Fruit fly (Drosophila melanogaster) whole organism, embryonic: ENCODE measurements around the gene AnxB9.

Source experiments
- CG10147 ChIP-seq: fragments of 200-800 bp; sonication (Bioruptor generic); optimal IDR thresholded peaks from 2 replicates; lab custom pipeline; 2019; ENCODE audit warnings: missing biosample characterization, mild to moderate bottlenecking, missing genetic modification characterization, moderate library complexity
- CG10274 ChIP-seq: fragments of 200-800 bp; sonication (Bioruptor generic); optimal IDR thresholded peaks from 3 replicates; lab custom pipeline; 2017; ENCODE audit warnings: missing biosample characterization, mild to moderate bottlenecking, missing genetic modification characterization
- CG11247 ChIP-seq: fragments of 200-800 bp; sonication (Bioruptor generic); IDR thresholded peaks from 2 replicates; pipeline ENCODE4 v1.3.6; 2022; ENCODE audit warnings: missing biosample characterization, missing genetic modification characterization
- CG12659 ChIP-seq: fragments of 200-800 bp; sonication (Bioruptor generic); optimal IDR thresholded peaks from 3 replicates; lab custom pipeline; 2017; ENCODE audit warnings: mild to moderate bottlenecking, missing biosample characterization, missing genetic modification reagents, missing genetic modification characterization
- CG12942 ChIP-seq: fragments of 200-800 bp; sonication (Bioruptor generic); optimal IDR thresholded peaks from 3 replicates; lab custom pipeline; 2016; ENCODE audit warnings: missing biosample characterization, missing genetic modification characterization
- CG14441 ChIP-seq: fragments of 200-800 bp; sonication (Bioruptor generic); IDR thresholded peaks from 2 replicates; pipeline ENCODE4 v1.3.6; 2022; ENCODE audit warnings: missing biosample characterization, missing genetic modification characterization
- CG17359 ChIP-seq: fragments of 200-800 bp; sonication (Bioruptor generic); optimal IDR thresholded peaks from 3 replicates; lab custom pipeline; 2018; ENCODE audit warnings: missing biosample characterization, mild to moderate bottlenecking, missing genetic modification characterization, moderate library complexity
- CG18619 ChIP-seq: fragments of 200-800 bp; sonication (Bioruptor generic); optimal IDR thresholded peaks from 3 replicates; lab custom pipeline; 2017; ENCODE audit warnings: missing biosample characterization, mild to moderate bottlenecking, missing genetic modification characterization
- CG18764 ChIP-seq: fragments of 200-800 bp; sonication (Bioruptor generic); optimal IDR thresholded peaks from 3 replicates; lab custom pipeline; 2016; ENCODE audit warnings: missing biosample characterization, missing genetic modification characterization
- CG2712 ChIP-seq: fragments of 200-800 bp; optimal IDR thresholded peaks from 3 replicates; lab custom pipeline; 2019; ENCODE audit warnings: missing biosample characterization, mild to moderate bottlenecking, missing genetic modification characterization, moderate library complexity
- CG32532 ChIP-seq: fragments of 200-800 bp; sonication (Bioruptor generic); IDR thresholded peaks from 2 replicates; pipeline ENCODE4 v1.3.6; 2022; ENCODE audit warnings: missing biosample characterization, missing genetic modification characterization
- CG4328 ChIP-seq: fragments of 200-800 bp; sonication (Bioruptor generic); optimal IDR thresholded peaks from 3 replicates; lab custom pipeline; 2017; ENCODE audit warnings: missing biosample characterization, missing genetic modification reagents, missing genetic modification characterization
- CG4730 ChIP-seq: fragments of 200-800 bp; sonication (Bioruptor generic); IDR thresholded peaks from 2 replicates; pipeline ENCODE4 v1.3.6; 2022; ENCODE audit warnings: missing biosample characterization, missing genetic modification characterization
- CG5180 ChIP-seq: fragments of 200-800 bp; sonication (Bioruptor generic); optimal IDR thresholded peaks from 3 replicates; lab custom pipeline; 2017; ENCODE audit warnings: missing biosample characterization, missing genetic modification characterization, mild to moderate bottlenecking, moderate library complexity, missing genetic modification reagents
- CG6272 ChIP-seq: fragments of 200-800 bp; sonication (Bioruptor generic); IDR thresholded peaks from 2 replicates; pipeline ENCODE4 v1.3.6; 2022; ENCODE audit warnings: missing biosample characterization, missing genetic modification characterization
- CG7357 ChIP-seq: fragments of 200-800 bp; sonication (Bioruptor generic); IDR thresholded peaks from 3 replicates; pipeline ENCODE4 v1.3.6; 2022; ENCODE audit warnings: missing biosample characterization, missing genetic modification characterization
- CG8924 ChIP-seq: fragments of 200-800 bp; optimal IDR thresholded peaks from 3 replicates; lab custom pipeline; 2019; ENCODE audit warnings: missing biosample characterization, mild to moderate bottlenecking, missing genetic modification characterization, moderate library complexity
- CG9817 ChIP-seq: fragments of 200-800 bp; sonication (Bioruptor generic); optimal IDR thresholded peaks from 2 replicates; lab custom pipeline; 2018; ENCODE audit warnings: missing biosample characterization, mild to moderate bottlenecking, missing genetic modification characterization, moderate library complexity
- D19A ChIP-seq: fragments of 200-800 bp; optimal IDR thresholded peaks from 3 replicates; lab custom pipeline; 2019; ENCODE audit warnings: missing biosample characterization, mild to moderate bottlenecking, missing genetic modification characterization, moderate library complexity
- Dad ChIP-seq: fragments of 200-800 bp; sonication (Bioruptor generic); optimal IDR thresholded peaks from 3 replicates; lab custom pipeline; 2016; ENCODE audit warnings: missing biosample characterization, missing genetic modification characterization
- E2f2 ChIP-seq: fragments of 200-800 bp; sonication (Bioruptor generic); IDR thresholded peaks from 2 replicates; pipeline ENCODE4 v1.3.6; 2022; ENCODE audit warnings: missing biosample characterization, missing genetic modification characterization
- HLH54F ChIP-seq: fragments of 200-800 bp; sonication (Bioruptor generic); optimal IDR thresholded peaks from 3 replicates; lab custom pipeline; 2016; ENCODE audit warnings: missing biosample characterization, missing genetic modification characterization
- Hmx ChIP-seq: fragments of 200-800 bp; sonication (Bioruptor generic); optimal IDR thresholded peaks from 2 replicates; lab custom pipeline; 2016; ENCODE audit warnings: missing biosample characterization, missing genetic modification characterization
- Hr3 ChIP-seq: fragments of 200-800 bp; sonication (Bioruptor generic); optimal IDR thresholded peaks from 3 replicates; lab custom pipeline; 2016; ENCODE audit warnings: missing biosample characterization, missing genetic modification characterization
- Jarid2 ChIP-seq: fragments of 200-800 bp; sonication (Bioruptor generic); optimal IDR thresholded peaks from 3 replicates; lab custom pipeline; 2017; ENCODE audit warnings: mild to moderate bottlenecking, missing biosample characterization, missing genetic modification reagents, missing genetic modification characterization
- Lhr ChIP-seq: fragments of 200-800 bp; sonication (Bioruptor generic); optimal IDR thresholded peaks from 3 replicates; lab custom pipeline; 2017; ENCODE audit warnings: mild to moderate bottlenecking, missing biosample characterization, missing genetic modification reagents, missing genetic modification characterization
- Mes4 ChIP-seq: fragments of 200-800 bp; sonication (Bioruptor generic); optimal IDR thresholded peaks from 2 replicates; lab custom pipeline; 2016; ENCODE audit warnings: missing biosample characterization, missing genetic modification characterization
- Nf-YC ChIP-seq: fragments of 200-800 bp; optimal IDR thresholded peaks from 3 replicates; lab custom pipeline; 2019; ENCODE audit warnings: missing biosample characterization, mild to moderate bottlenecking, missing genetic modification characterization, moderate library complexity
- Opbp ChIP-seq: fragments of 200-800 bp; sonication (Bioruptor generic); IDR thresholded peaks from 3 replicates; pipeline ENCODE4 v1.3.6; 2022; ENCODE audit warnings: missing biosample characterization, missing genetic modification characterization; ENCODE audit not compliant: partially characterized antibody
- Side ChIP-seq: fragments of 200-800 bp; sonication (Bioruptor generic); optimal IDR thresholded peaks from 2 replicates; lab custom pipeline; 2016; ENCODE audit warnings: missing biosample characterization, missing genetic modification characterization
- Usf ChIP-seq: fragments of 200-800 bp; sonication (Bioruptor generic); optimal IDR thresholded peaks from 2 replicates; lab custom pipeline; 2017; ENCODE audit warnings: missing genotype, missing biosample characterization, missing genetic modification characterization
- Xrp1 ChIP-seq: fragments of 200-800 bp; sonication (Bioruptor generic); IDR thresholded peaks from 2 replicates; pipeline ENCODE4 v1.3.6; 2022; ENCODE audit warnings: missing biosample characterization, missing genetic modification characterization
- amos ChIP-seq: fragments of 200-800 bp; sonication (Bioruptor generic); IDR thresholded peaks from 2 replicates; pipeline ENCODE4 v1.3.6; 2022; ENCODE audit warnings: missing biosample characterization, missing genetic modification characterization; ENCODE audit not compliant: partially characterized antibody
- cwo ChIP-seq: fragments of 200-800 bp; sonication (Bioruptor generic); optimal IDR thresholded peaks from 3 replicates; lab custom pipeline; 2017; ENCODE audit warnings: missing biosample characterization, missing genetic modification characterization, mild to moderate bottlenecking, moderate library complexity, missing genetic modification reagents
- disco-r ChIP-seq: fragments of 200-800 bp; sonication (Bioruptor generic); optimal IDR thresholded peaks from 2 replicates; lab custom pipeline; 2016; ENCODE audit warnings: missing biosample characterization, missing genetic modification characterization
- dmrt99B ChIP-seq: fragments of 200-800 bp; sonication (Bioruptor generic); optimal IDR thresholded peaks from 2 replicates; lab custom pipeline; 2018; ENCODE audit warnings: missing biosample characterization, mild to moderate bottlenecking, missing genetic modification characterization, moderate library complexity
- exex ChIP-seq: fragments of 200-800 bp; sonication (Bioruptor generic); optimal IDR thresholded peaks from 4 replicates; lab custom pipeline; 2018; ENCODE audit warnings: missing biosample characterization, mild to moderate bottlenecking, missing genetic modification characterization, moderate library complexity
- ftz-f1 ChIP-seq: fragments of 200-800 bp; sonication (Bioruptor generic); optimal IDR thresholded peaks from 2 replicates; lab custom pipeline; 2016; ENCODE audit warnings: missing biosample characterization, missing genetic modification characterization
- grau ChIP-seq: fragments of 200-800 bp; optimal IDR thresholded peaks from 3 replicates; lab custom pipeline; 2019; ENCODE audit warnings: missing biosample characterization, mild to moderate bottlenecking, missing genetic modification characterization, moderate library complexity
- grn ChIP-seq: fragments of 200-800 bp; sonication (Bioruptor generic); optimal IDR thresholded peaks from 3 replicates; lab custom pipeline; 2017; ENCODE audit warnings: missing biosample characterization, missing genetic modification characterization
- kni ChIP-seq: fragments of 200-800 bp; sonication (Bioruptor generic); optimal IDR thresholded peaks from 3 replicates; lab custom pipeline; 2017; ENCODE audit warnings: mild to moderate bottlenecking, missing biosample characterization, missing genetic modification reagents, missing genetic modification characterization
- knrl ChIP-seq: fragments of 200-800 bp; sonication (Bioruptor generic); IDR thresholded peaks from 3 replicates; pipeline ENCODE4 v1.3.6; 2022; ENCODE audit warnings: missing biosample characterization, missing genetic modification characterization; ENCODE audit not compliant: partially characterized antibody
- phol ChIP-seq: fragments of 200-800 bp; sonication (Bioruptor generic); optimal IDR thresholded peaks from 3 replicates; lab custom pipeline; 2018; ENCODE audit warnings: missing biosample characterization, mild to moderate bottlenecking, missing genetic modification characterization, moderate library complexity
- sd ChIP-seq: fragments of 200-800 bp; sonication (Bioruptor generic); optimal IDR thresholded peaks from 3 replicates; lab custom pipeline; 2018; ENCODE audit warnings: missing biosample characterization, mild to moderate bottlenecking, missing genetic modification characterization, moderate library complexity
- sim ChIP-seq: fragments of 200-800 bp; sonication (Bioruptor generic); IDR thresholded peaks from 2 replicates; pipeline ENCODE4 v1.3.6; 2022; ENCODE audit warnings: missing biosample characterization, missing genetic modification characterization
- stwl ChIP-seq: fragments of 200-800 bp; sonication (Bioruptor generic); optimal IDR thresholded peaks from 3 replicates; lab custom pipeline; 2018; ENCODE audit warnings: missing biosample characterization, mild to moderate bottlenecking, missing genetic modification characterization, moderate library complexity
- sug ChIP-seq: fragments of 200-800 bp; optimal IDR thresholded peaks from 2 replicates; lab custom pipeline; 2019; ENCODE audit warnings: missing biosample characterization, mild to moderate bottlenecking, missing genetic modification characterization, moderate library complexity
- wdn ChIP-seq: fragments of 200-800 bp; sonication (Bioruptor generic); IDR thresholded peaks from 2 replicates; pipeline ENCODE4 v1.3.6; 2022; ENCODE audit warnings: missing biosample characterization, missing genetic modification characterization

The AnxB9 gene

DNA sequence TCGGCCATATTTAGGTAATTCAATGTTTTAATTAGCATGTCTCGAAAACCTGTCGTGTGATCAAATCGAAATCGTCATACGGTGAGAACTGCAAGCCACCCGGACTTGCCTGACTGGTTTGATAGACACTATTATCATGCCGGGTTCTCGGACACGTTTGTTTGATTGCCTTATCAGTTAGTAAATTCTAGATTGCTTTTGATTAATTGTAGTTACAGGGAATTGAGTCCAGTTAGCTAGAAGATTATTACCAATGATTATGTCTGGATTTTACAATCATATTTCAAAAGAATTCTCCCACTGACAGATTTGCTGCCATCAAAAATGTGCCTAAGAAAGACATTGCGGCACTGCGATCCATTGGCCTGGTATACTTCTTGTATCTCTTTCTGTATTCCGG is 44.7 kb downstream of the AnxB9 start:
- no peak for TF ChIP-seq CG4328 (GFP tag; lab: Kevin White, UChicago)
- peak; percentile 60 for TF ChIP-seq cwo (GFP tag; lab: Kevin White, UChicago)
- TF ChIP-seq grau (tag; lab: Kevin White, UChicago) = no peak
- TF ChIP-seq grn (GFP tag; lab: Kevin White, UChicago) = peak; percentile 78
- no peak for TF ChIP-seq Xrp1 (GFP tag; lab: Robert Waterston, UW)
- TF ChIP-seq exex (tag; lab: Kevin White, UChicago) = peak; percentile 77
- no peak for TF ChIP-seq ftz-f1 (GFP tag; lab: Kevin White, UChicago)
- peak; percentile 19 for TF ChIP-seq sug (tag; lab: Kevin White, UChicago)
- TF ChIP-seq dmrt99B (tag; lab: Kevin White, UChicago) = no peak
- peak; percentile 4 for TF ChIP-seq sd (tag; lab: Kevin White, UChicago)
- TF ChIP-seq CG14441 (GFP tag; lab: Robert Waterston, UW) = no peak
- no peak for TF ChIP-seq knrl (GFP tag; lab: Robert Waterston, UW)
- TF ChIP-seq, all 482 proteins: peak for 5

- no peak for TF ChIP-seq disco-r (GFP tag; lab: Kevin White, UChicago)
- peak; percentile 64 for TF ChIP-seq E2f2
- TF ChIP-seq CG10147 (GFP tag; lab: Kevin White, UChicago) = peak; percentile 64
- TF ChIP-seq sim (GFP tag; lab: Robert Waterston, UW) = no peak
- peak; percentile 30 for TF ChIP-seq dmrt99B (tag; lab: Kevin White, UChicago)
- peak; percentile 63 for TF ChIP-seq CG2712 (tag; lab: Kevin White, UChicago)
- peak; percentile 71 for TF ChIP-seq sug (tag; lab: Kevin White, UChicago)
- TF ChIP-seq CG14441 (GFP tag; lab: Robert Waterston, UW) = peak; percentile 32; the same call in 1 of the 2 replicates
- no peak for TF ChIP-seq CG10274 (GFP tag; lab: Kevin White, UChicago)
- TF ChIP-seq HLH54F (GFP tag; lab: Kevin White, UChicago) = peak; percentile 41
- TF ChIP-seq CG18764 (GFP tag; lab: Kevin White, UChicago) = no peak
- peak; percentile 91 for TF ChIP-seq amos (GFP tag; lab: Robert Waterston, UW)
- peak; percentile 34; the same call in 1 of the 2 replicates for TF ChIP-seq CG6272
- TF ChIP-seq Opbp (GFP tag; lab: Robert Waterston, UW) = peak; percentile 80
- 0 out of 2 replicates have a peak, but pooled peaks have one; percentile 26 for TF ChIP-seq CG11247
- TF ChIP-seq CG18619 (GFP tag; lab: Kevin White, UChicago) = peak; percentile 26
- peak; percentile 14 for TF ChIP-seq Hmx
- no peak for TF ChIP-seq Usf (GFP tag; lab: Kevin White, UChicago)
- peak; percentile 40 for TF ChIP-seq CG9817 (tag; lab: Kevin White, UChicago)
- peak; percentile 69 for TF ChIP-seq stwl (tag; lab: Kevin White, UChicago)
- peak; percentile 54 for TF ChIP-seq kni (GFP tag; lab: Kevin White, UChicago)
- TF ChIP-seq Mes4 (GFP tag; lab: Kevin White, UChicago) = no peak
- peak; percentile 55 for TF ChIP-seq Nf-YC
- peak; percentile 2 for TF ChIP-seq CG12942 (GFP tag; lab: Kevin White, UChicago)
- TF ChIP-seq Dad (GFP tag; lab: Kevin White, UChicago) = peak; percentile 27
- no peak for TF ChIP-seq wdn (GFP tag; lab: Robert Waterston, UW)
- no peak for TF ChIP-seq Side (GFP tag; lab: Kevin White, UChicago)
- TF ChIP-seq CG32532 = peak; percentile 72
- TF ChIP-seq CG12659 (GFP tag; lab: Kevin White, UChicago) = peak; percentile 56
- TF ChIP-seq CG4730 = no peak
- TF ChIP-seq CG7357 (GFP tag; lab: Robert Waterston, UW) = no peak
- TF ChIP-seq D19A = peak; percentile 6
- peak; percentile 73 for TF ChIP-seq CG8924 (tag; lab: Kevin White, UChicago)
- no peak for TF ChIP-seq CG5180 (GFP tag; lab: Kevin White, UChicago)
- TF ChIP-seq phol (tag; lab: Kevin White, UChicago) = peak; percentile 88
- peak; percentile 57 for TF ChIP-seq Hr3 (GFP tag; lab: Kevin White, UChicago)
- no peak for TF ChIP-seq Jarid2 (GFP tag; lab: Kevin White, UChicago)
- peak; percentile 33 for TF ChIP-seq CG17359 (tag; lab: Kevin White, UChicago)
- TF ChIP-seq grau (tag; lab: Kevin White, UChicago) = peak; percentile 61
- TF ChIP-seq Lhr = peak; percentile 21
These were observed 46.0 kb downstream of the AnxB9 start, which contains the start of gene Rab11 for dm6 chr3R:21111046-21111480. Rab11 (plus strand) TSS chr3R:21111408.
